Worm (Caenorhabditis elegans) whole organism, mixed stage, embryonic: ENCODE data around the gene C10C5.3.

Source experiments
- M03D4.4 ChIP-seq: sonication (generic microtip); optimal IDR thresholded peaks from 2 replicates; lab custom pipeline; 2017; ENCODE audit warnings: mild to moderate bottlenecking, missing genetic modification characterization, missing compliant biosample characterization
- bed-3 ChIP-seq: fragments of 200-800 bp; sonication (Bioruptor generic); optimal IDR thresholded peaks from 3 replicates; lab custom pipeline; 2018; ENCODE audit warnings: mild to moderate bottlenecking, missing genetic modification characterization, moderate library complexity, missing compliant biosample characterization
- blmp-1 ChIP-seq: fragments of 150-350 bp; optimal IDR thresholded peaks from 2 replicates; lab custom pipeline; 2014; ENCODE audit warnings: missing biosample characterization, missing genetic modification characterization
- ceh-39 ChIP-seq: fragments of 150-350 bp; optimal IDR thresholded peaks from 2 replicates; lab custom pipeline; 2014; ENCODE audit warnings: missing biosample characterization, missing genetic modification characterization
- ceh-43 ChIP-seq: fragments of 200-800 bp; sonication (Bioruptor generic); optimal IDR thresholded peaks from 2 replicates; lab custom pipeline; 2018; ENCODE audit warnings: mild to moderate bottlenecking, missing genetic modification characterization, moderate library complexity, missing compliant biosample characterization
- ces-1 ChIP-seq: fragments of 150-350 bp; optimal IDR thresholded peaks from 2 replicates; lab custom pipeline; 2014; ENCODE audit warnings: missing biosample characterization, missing genetic modification reagents, missing genetic modification characterization
- cnd-1 ChIP-seq: fragments of 200-800 bp; sonication (Bioruptor generic); optimal IDR thresholded peaks from 2 replicates; lab custom pipeline; 2018; ENCODE audit warnings: mild to moderate bottlenecking, missing genetic modification characterization, missing compliant biosample characterization
- drap-1 ChIP-seq: fragments of 200-800 bp; sonication (Bioruptor generic); optimal IDR thresholded peaks from 3 replicates; lab custom pipeline; 2018; ENCODE audit warnings: mild to moderate bottlenecking, missing genetic modification characterization, missing compliant biosample characterization
- elt-1 ChIP-seq: sonication (generic microtip); optimal IDR thresholded peaks from 2 replicates; lab custom pipeline; 2017; ENCODE audit warnings: missing genetic modification characterization, mild to moderate bottlenecking, missing compliant biosample characterization, antibody characterized with exemption, moderate library complexity, borderline replicate concordance; ENCODE audit not compliant: insufficient read depth
- elt-3 ChIP-seq: fragments of 150-350 bp; optimal IDR thresholded peaks from 2 replicates; lab custom pipeline; 2014; ENCODE audit warnings: missing biosample characterization, missing genetic modification characterization
- flh-1 ChIP-seq: fragments of 200-800 bp; sonication (Bioruptor generic); optimal IDR thresholded peaks from 2 replicates; lab custom pipeline; 2018; ENCODE audit warnings: mild to moderate bottlenecking, missing genetic modification characterization, moderate library complexity, missing compliant biosample characterization
- ham-2 ChIP-seq: fragments of 200-800 bp; sonication (Bioruptor generic); optimal IDR thresholded peaks from 2 replicates; lab custom pipeline; 2018; ENCODE audit warnings: mild to moderate bottlenecking, missing genetic modification characterization, missing compliant biosample characterization
- hlh-1 ChIP-seq: fragments of 150-350 bp; optimal IDR thresholded peaks from 2 replicates; lab custom pipeline; 2014; ENCODE audit warnings: missing biosample characterization, missing genetic modification reagents, missing genetic modification characterization
- lin-13 ChIP-seq: fragments of 150-350 bp; optimal IDR thresholded peaks from 2 replicates; lab custom pipeline; 2014; ENCODE audit warnings: missing biosample characterization, missing genetic modification characterization
- lin-32 ChIP-seq: fragments of 200-800 bp; sonication (Bioruptor generic); optimal IDR thresholded peaks from 2 replicates; lab custom pipeline; 2018; ENCODE audit warnings: mild to moderate bottlenecking, missing genetic modification characterization, missing compliant biosample characterization
- mab-5 ChIP-seq: fragments of 150-350 bp; optimal IDR thresholded peaks from 2 replicates; lab custom pipeline; 2014; ENCODE audit warnings: missing biosample characterization, missing genetic modification characterization
- mep-1 ChIP-seq: fragments of 150-350 bp; optimal IDR thresholded peaks from 2 replicates; lab custom pipeline; 2017; ENCODE audit warnings: missing biosample characterization, missing genetic modification reagents, missing genetic modification characterization, inconsistent platforms
- mls-2 ChIP-seq: sonication (generic microtip); optimal IDR thresholded peaks from 2 replicates; lab custom pipeline; 2016; ENCODE audit warnings: mild to moderate bottlenecking, missing genetic modification characterization, moderate library complexity, missing compliant biosample characterization
- nhr-12 ChIP-seq: fragments of 150-350 bp; optimal IDR thresholded peaks from 2 replicates; lab custom pipeline; 2014; ENCODE audit warnings: missing biosample characterization, missing genetic modification characterization
- nhr-2 ChIP-seq: fragments of 150-350 bp; optimal IDR thresholded peaks from 2 replicates; lab custom pipeline; 2014; ENCODE audit warnings: missing biosample characterization, missing genetic modification characterization
- nhr-237 ChIP-seq: fragments of 150-350 bp; optimal IDR thresholded peaks from 2 replicates; lab custom pipeline; 2014; ENCODE audit warnings: missing biosample characterization, missing genetic modification characterization
- nhr-28 ChIP-seq: fragments of 150-350 bp; optimal IDR thresholded peaks from 2 replicates; lab custom pipeline; 2014; ENCODE audit warnings: missing biosample characterization, missing genetic modification characterization
- nhr-76 ChIP-seq: sonication (generic microtip); optimal IDR thresholded peaks from 2 replicates; lab custom pipeline; 2017; ENCODE audit warnings: missing biosample characterization, missing genetic modification characterization
- pha-4 ChIP-seq: fragments of 150-350 bp; optimal IDR thresholded peaks from 2 replicates; lab custom pipeline; 2018; ENCODE audit warnings: missing biosample characterization, missing genetic modification reagents, missing genetic modification characterization
- sem-2 ChIP-seq: fragments of 200-800 bp; sonication (Bioruptor generic); optimal IDR thresholded peaks from 2 replicates; lab custom pipeline; 2018; ENCODE audit warnings: mild to moderate bottlenecking, missing genetic modification characterization, missing compliant biosample characterization
- snpc-4 ChIP-seq: fragments of 150-350 bp; optimal IDR thresholded peaks from 2 replicates; lab custom pipeline; 2014; ENCODE audit warnings: missing biosample characterization, missing genetic modification characterization
- sptf-1 ChIP-seq: sonication (generic microtip); optimal IDR thresholded peaks from 2 replicates; lab custom pipeline; 2017; ENCODE audit warnings: mild to moderate bottlenecking, missing genetic modification characterization, moderate library complexity, missing compliant biosample characterization
- tbx-8 ChIP-seq: fragments of 200-800 bp; sonication (Bioruptor generic); optimal IDR thresholded peaks from 2 replicates; lab custom pipeline; 2018; ENCODE audit warnings: mild to moderate bottlenecking, missing genetic modification characterization, moderate library complexity, missing compliant biosample characterization
- unc-62 ChIP-seq: fragments of 150-350 bp; optimal IDR thresholded peaks from 2 replicates; lab custom pipeline; 2014; ENCODE audit warnings: missing biosample characterization, missing genetic modification reagents, missing genetic modification characterization
- zip-8 ChIP-seq: fragments of 150-350 bp; optimal IDR thresholded peaks from 2 replicates; lab custom pipeline; 2014; ENCODE audit warnings: missing biosample characterization, missing genetic modification characterization
- ztf-11 ChIP-seq: fragments of 150-350 bp; optimal IDR thresholded peaks from 2 replicates; lab custom pipeline; 2014; ENCODE audit warnings: missing biosample characterization, missing genetic modification characterization

The C10C5.3 gene

DNA sequence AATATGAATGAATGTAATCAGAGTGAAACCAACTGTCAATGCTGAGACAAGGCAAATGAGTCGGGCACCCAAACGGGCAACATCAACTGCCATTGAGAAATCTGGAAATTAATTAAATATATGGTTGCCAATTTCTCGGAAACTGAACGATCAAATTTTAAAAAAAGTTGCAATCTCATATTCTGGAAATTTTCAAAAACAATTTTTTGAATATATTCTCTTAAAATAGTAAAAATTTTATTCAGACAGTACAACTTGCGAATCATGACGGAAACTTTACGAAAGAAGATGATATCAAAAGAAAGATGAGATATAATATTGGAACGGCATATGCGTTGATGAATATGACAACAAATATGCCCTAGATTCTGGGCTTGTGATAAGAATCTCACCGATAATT, 21.5 kb downstream of the C10C5.3 start, which contains the start of gene col-121:
col-121 (minus strand) TSS at position 101 of the 400 bp plus-strand sequence.
- TF ChIP-seq elt-3 (tag; lab: Kevin White, UChicago) (peak; percentile 37), mep-1 (tag; lab: Kevin White, UChicago) (no peak), elt-1 (tag; lab: Kevin White, UChicago) (peak; percentile 87), nhr-12 (tag; lab: Kevin White, UChicago) (no peak), mls-2 (tag; lab: Kevin White, UChicago) (no peak), blmp-1 (tag; lab: Kevin White, UChicago) (no peak), cnd-1 (tag; lab: Kevin White, UChicago) (no peak), ham-2 (no peak), M03D4.4 (tag; lab: Kevin White, UChicago) (no peak)
- TF ChIP-seq, all 35 proteins: peak for 2

DNA sequence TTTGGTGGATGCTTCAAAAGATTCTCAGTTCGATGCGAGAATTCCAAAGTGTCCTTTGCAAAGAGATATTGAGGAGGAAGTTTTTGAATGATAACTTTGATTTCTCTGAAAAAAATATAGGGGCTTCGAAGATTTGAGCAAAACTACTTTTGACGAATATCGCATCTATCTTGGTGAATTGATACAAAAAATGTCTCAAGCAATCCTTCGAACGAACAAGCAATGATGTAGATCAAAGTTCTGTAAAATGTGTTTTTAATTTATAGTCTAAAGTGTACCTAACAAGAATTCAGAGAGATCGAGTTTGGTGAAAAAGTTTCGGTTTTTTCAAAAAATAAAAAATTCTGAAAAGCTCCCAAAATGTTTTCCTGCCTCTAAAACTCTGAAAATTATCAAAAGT, 22.6 kb downstream of the C10C5.3 start, which contains the start of gene F56D5.3:
F56D5.3 (plus strand) TSS at position 301 of the 400 bp plus-strand sequence.
- TF ChIP-seq elt-1 (tag; lab: Kevin White, UChicago) (no peak), nhr-28 (tag; lab: Kevin White, UChicago) (no peak), lin-32 (GFP tag; lab: Kevin White, UChicago) (no peak), unc-62 (GFP tag; lab: Kevin White, UChicago) (no peak), M03D4.4 (tag; lab: Kevin White, UChicago) (no peak), ces-1 (GFP tag; lab: Kevin White, UChicago) (no peak), nhr-2 (tag; lab: Kevin White, UChicago) (no peak), nhr-76 (tag; lab: Kevin White, UChicago) (no peak), bed-3 (GFP tag; lab: Kevin White, UChicago) (no peak), ceh-43 (GFP tag; lab: Kevin White, UChicago) (no peak), blmp-1 (tag; lab: Kevin White, UChicago) (no peak), ztf-11 (tag; lab: Kevin White, UChicago) (no peak), mep-1 (tag; lab: Kevin White, UChicago) (no peak), drap-1 (GFP tag; lab: Kevin White, UChicago) (no peak), zip-8 (tag; lab: Kevin White, UChicago) (no peak), cnd-1 (tag; lab: Kevin White, UChicago) (no peak), sptf-1 (tag; lab: Kevin White, UChicago) (no peak), mab-5 (tag; lab: Kevin White, UChicago) (no peak), flh-1 (GFP tag; lab: Kevin White, UChicago) (no peak), tbx-8 (no peak)
- TF ChIP-seq, all 35 proteins: peak for 0

DNA sequence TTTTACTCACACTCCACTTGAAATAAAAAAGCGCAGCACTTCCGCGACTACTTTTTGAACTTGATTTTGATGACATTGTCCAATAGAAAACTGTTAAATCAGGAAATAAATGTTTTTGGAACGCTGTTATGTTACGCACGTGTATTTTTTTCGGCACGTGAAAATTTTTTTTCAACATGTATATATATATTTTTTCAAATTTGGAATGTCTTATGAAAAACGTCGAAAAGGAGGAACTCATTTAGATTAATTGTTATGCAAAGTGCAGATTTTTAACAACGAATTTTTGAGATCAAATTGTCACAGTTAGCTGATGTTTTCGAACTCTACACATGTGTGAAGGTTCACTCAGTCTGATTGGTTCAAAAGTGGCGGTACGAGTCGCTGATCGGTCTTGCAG, 23.9 kb downstream of the C10C5.3 start, which contains the start of gene F56D5.2:
F56D5.2 (minus strand) TSS at position 101 of the 400 bp plus-strand sequence.
- TF ChIP-seq M03D4.4 (tag; lab: Kevin White, UChicago) (no peak), hlh-1 (tag; lab: Kevin White, UChicago) (no peak), snpc-4 (tag; lab: Kevin White, UChicago) (no peak), nhr-237 (tag; lab: Kevin White, UChicago) (no peak), nhr-12 (tag; lab: Kevin White, UChicago) (no peak), ces-1 (GFP tag; lab: Kevin White, UChicago) (no peak), nhr-76 (tag; lab: Kevin White, UChicago) (no peak), mab-5 (tag; lab: Kevin White, UChicago) (no peak), tbx-8 (no peak), elt-3 (tag; lab: Kevin White, UChicago) (no peak), ham-2 (no peak), pha-4 (tag; lab: Kevin White, UChicago) (no peak), unc-62 (GFP tag; lab: Kevin White, UChicago) (no peak), lin-13 (tag; lab: Kevin White, UChicago) (no peak), sem-2 (GFP tag; lab: Kevin White, UChicago) (no peak), nhr-28 (tag; lab: Kevin White, UChicago) (no peak), elt-1 (tag; lab: Kevin White, UChicago) (no peak), blmp-1 (tag; lab: Kevin White, UChicago) (no peak), ceh-39 (tag; lab: Kevin White, UChicago) (no peak), bed-3 (GFP tag; lab: Kevin White, UChicago) (no peak)

DNA sequence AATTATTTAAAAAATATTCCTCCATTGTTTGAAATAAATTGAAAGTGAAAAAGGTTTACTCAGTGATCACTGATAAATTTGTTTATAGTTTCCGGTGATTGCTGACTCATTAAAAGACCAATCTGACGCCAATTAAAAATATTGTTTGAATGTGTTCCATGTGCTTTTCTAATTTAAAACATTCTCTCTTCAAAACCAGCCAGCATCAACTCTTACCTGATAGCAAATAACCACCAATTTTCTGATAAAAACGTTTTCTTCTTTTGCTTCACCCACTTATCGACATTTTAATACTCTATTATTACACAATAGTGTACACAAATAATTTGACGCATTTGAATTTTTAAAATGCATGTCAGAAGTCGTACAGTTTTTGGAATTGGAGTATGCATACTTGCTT, 27.1 kb downstream of the C10C5.3 start, which contains the start of gene F56D5.6:
F56D5.6 (plus strand) TSS at position 208 of the 400 bp plus-strand sequence.
- TF ChIP-seq sptf-1 (tag; lab: Kevin White, UChicago): no peak
- no peak for TF ChIP-seq lin-13 (tag; lab: Kevin White, UChicago)
- TF ChIP-seq tbx-8: no peak
- no peak for TF ChIP-seq nhr-28 (tag; lab: Kevin White, UChicago)
- TF ChIP-seq lin-32 (GFP tag; lab: Kevin White, UChicago): no peak
